Worm (Caenorhabditis elegans) whole organism, L4 larva: ENCODE data around the gene clc-13.
A peak's percentile ranks its signal among the peaks of the same experiment; 100 is the strongest.

Experiments
- F10B5.3 ChIP-seq: sonication (generic microtip); optimal IDR thresholded peaks from 2 replicates; lab custom pipeline; 2016; ENCODE audit warnings: mild to moderate bottlenecking, missing genetic modification characterization, missing compliant biosample characterization
- F49E8.2 ChIP-seq: sonication (generic microtip); optimal IDR thresholded peaks from 2 replicates; lab custom pipeline; 2016; ENCODE audit warnings: missing compliant biosample characterization, mild to moderate bottlenecking, missing genetic modification characterization, borderline replicate concordance
- T20F7.1 ChIP-seq: fragments of 200-800 bp; sonication (Bioruptor generic); optimal IDR thresholded peaks from 2 replicates; lab custom pipeline; 2018; ENCODE audit warnings: mild to moderate bottlenecking, missing genetic modification characterization, missing compliant biosample characterization
- Y48G9A.11 ChIP-seq: fragments of 200-800 bp; sonication (Bioruptor generic); IDR thresholded peaks from 2 replicates; pipeline ENCODE4 v1.3.6; 2022; ENCODE audit warnings: missing genetic modification reagents, missing genetic modification characterization, missing compliant biosample characterization
- ZK546.5 ChIP-seq, 2 experiments: sonication (generic microtip); optimal IDR thresholded peaks; 2 replicates each; lab custom pipeline; 2017; ENCODE audit warnings: missing biosample characterization in 2 of 2, missing genetic modification characterization in 2 of 2
- ceh-82 ChIP-seq: sonication (generic microtip); optimal IDR thresholded peaks from 2 replicates; lab custom pipeline; 2017; ENCODE audit warnings: missing biosample characterization, missing genetic modification characterization
- ces-1 ChIP-seq: fragments of 150-350 bp; sonication (generic microtip); optimal IDR thresholded peaks from 4 replicates; lab custom pipeline; 2014; ENCODE audit warnings: missing biosample characterization, missing genetic modification reagents, missing genetic modification characterization
- cey-2 ChIP-seq: sonication (generic microtip); optimal IDR thresholded peaks from 3 replicates; lab custom pipeline; 2017; ENCODE audit warnings: missing genetic modification characterization, mild to moderate bottlenecking, missing compliant biosample characterization, antibody characterized with exemption, borderline replicate concordance; ENCODE audit not compliant: insufficient read depth
- ctbp-1 ChIP-seq: fragments of 200-800 bp; sonication (Bioruptor generic); IDR thresholded peaks from 2 replicates; pipeline ENCODE4 v1.3.6; 2022; ENCODE audit warnings: missing genetic modification reagents, missing genetic modification characterization, missing compliant biosample characterization
- daf-19 ChIP-seq: fragments of 200-800 bp; sonication (Bioruptor generic); conservative IDR thresholded peaks from 2 replicates; pipeline ENCODE4 v1.3.6; 2022; ENCODE audit warnings: missing genetic modification characterization, missing compliant biosample characterization
- duxl-1 ChIP-seq: sonication (generic microtip); optimal IDR thresholded peaks from 2 replicates; lab custom pipeline; 2016; ENCODE audit warnings: mild to moderate bottlenecking, missing genetic modification characterization, moderate library complexity, missing compliant biosample characterization; ENCODE audit not compliant: poor library complexity
- egl-27 ChIP-seq: sonication (generic microtip); optimal IDR thresholded peaks from 3 replicates; lab custom pipeline; 2017; ENCODE audit warnings: missing biosample characterization, missing genetic modification reagents, missing genetic modification characterization
- fkh-10 ChIP-seq: fragments of 150-350 bp; optimal IDR thresholded peaks from 2 replicates; lab custom pipeline; 2014; ENCODE audit warnings: missing biosample characterization, missing genetic modification reagents, missing genetic modification characterization
- gei-8 ChIP-seq: fragments of 200-800 bp; sonication (Bioruptor generic); optimal IDR thresholded peaks from 2 replicates; lab custom pipeline; 2018; ENCODE audit warnings: mild to moderate bottlenecking, missing genetic modification characterization, missing compliant biosample characterization
- hif-1 ChIP-seq, 2 experiments: sonication (generic microtip); optimal IDR thresholded peaks; 2 replicates each; lab custom pipeline; 2016 to 2017; ENCODE audit warnings: missing compliant biosample characterization in 2 of 2, missing genetic modification characterization in 2 of 2, missing genetic modification reagents in 2 of 2, missing genotype in 2 of 2, mild to moderate bottlenecking in 1 of 2
- hlh-30 ChIP-seq: sonication (generic microtip); optimal IDR thresholded peaks from 2 replicates; lab custom pipeline; 2017; ENCODE audit warnings: antibody characterized with exemption, mild to moderate bottlenecking, missing genetic modification characterization, missing compliant biosample characterization; ENCODE audit not compliant: insufficient read depth
- lin-1 ChIP-seq: fragments of 200-800 bp; sonication (Bioruptor generic); IDR thresholded peaks from 2 replicates; pipeline ENCODE4 v1.3.6; 2022; ENCODE audit warnings: missing genetic modification reagents, missing genetic modification characterization, missing compliant biosample characterization
- lin-29 ChIP-seq: fragments of 200-800 bp; sonication (Bioruptor generic); IDR thresholded peaks from 2 replicates; pipeline ENCODE4 v1.3.6; 2022; ENCODE audit warnings: missing genetic modification reagents, missing genetic modification characterization, missing compliant biosample characterization
- madf-9 ChIP-seq: fragments of 200-800 bp; sonication (Bioruptor generic); conservative IDR thresholded peaks from 2 replicates; pipeline ENCODE4 v1.3.6; 2022; ENCODE audit warnings: missing genetic modification reagents, missing genetic modification characterization, missing compliant biosample characterization
- mdl-1 ChIP-seq, 2 experiments: fragments of 150-350 bp in 1 of 2; sonication (generic microtip) in 1 of 2; optimal IDR thresholded peaks; 2 replicates each; lab custom pipeline; 2014 to 2017; ENCODE audit warnings: missing biosample characterization in 2 of 2, missing genetic modification characterization in 2 of 2
- nhr-111 ChIP-seq: fragments of 200-800 bp; sonication (Bioruptor generic); optimal IDR thresholded peaks from 2 replicates; lab custom pipeline; 2018; ENCODE audit warnings: mild to moderate bottlenecking, missing genetic modification characterization, missing compliant biosample characterization
- nhr-237 ChIP-seq: sonication (generic microtip); optimal IDR thresholded peaks from 2 replicates; lab custom pipeline; 2017; ENCODE audit warnings: missing biosample characterization, missing genetic modification characterization
- nhr-42 ChIP-seq: fragments of 200-800 bp; sonication (Bioruptor generic); IDR thresholded peaks from 2 replicates; pipeline ENCODE4 v1.3.6; 2022; ENCODE audit warnings: missing genetic modification characterization, missing compliant biosample characterization
- nhr-48 ChIP-seq: sonication (generic microtip); optimal IDR thresholded peaks from 2 replicates; lab custom pipeline; 2016; ENCODE audit warnings: mild to moderate bottlenecking, missing genetic modification characterization, missing compliant biosample characterization
- nhr-77 ChIP-seq: fragments of 150-350 bp; optimal IDR thresholded peaks from 2 replicates; lab custom pipeline; 2014; ENCODE audit warnings: missing biosample characterization, missing genetic modification characterization
- php-3 ChIP-seq: fragments of 200-800 bp; sonication (Bioruptor generic); IDR thresholded peaks from 2 replicates; pipeline ENCODE4 v1.3.6; 2022; ENCODE audit warnings: missing genetic modification reagents, missing genetic modification characterization, missing compliant biosample characterization
- saeg-2 ChIP-seq: fragments of 200-800 bp; sonication (Bioruptor generic); IDR thresholded peaks from 2 replicates; pipeline ENCODE4 v1.3.6; 2022; ENCODE audit warnings: missing genetic modification reagents, missing genetic modification characterization, missing compliant biosample characterization
- skn-1 ChIP-seq: fragments of 150-350 bp; optimal IDR thresholded peaks from 2 replicates; lab custom pipeline; 2014; ENCODE audit warnings: missing biosample characterization, missing genetic modification characterization
- snpc-1.2 ChIP-seq: fragments of 200-800 bp; sonication (Bioruptor generic); IDR thresholded peaks from 2 replicates; pipeline ENCODE4 v1.3.6; 2022; ENCODE audit warnings: missing genetic modification reagents, missing genetic modification characterization, missing compliant biosample characterization
- snpc-4 ChIP-seq: fragments of 150-350 bp; optimal IDR thresholded peaks from 2 replicates; lab custom pipeline; 2014; ENCODE audit warnings: missing biosample characterization, missing genetic modification characterization
- spr-1 ChIP-seq: sonication (generic microtip); optimal IDR thresholded peaks from 2 replicates; lab custom pipeline; 2016; ENCODE audit warnings: mild to moderate bottlenecking, missing genetic modification characterization, missing compliant biosample characterization
- tra-1 ChIP-seq: fragments of 200-800 bp; sonication (Bioruptor generic); IDR thresholded peaks from 2 replicates; pipeline ENCODE4 v1.3.6; 2022; ENCODE audit warnings: missing genetic modification reagents, missing genetic modification characterization, missing compliant biosample characterization
- unc-130 ChIP-seq: sonication (generic microtip); optimal IDR thresholded peaks from 2 replicates; lab custom pipeline; 2016; ENCODE audit warnings: missing genetic modification reagents, missing genetic modification characterization, missing compliant biosample characterization
- unc-39 ChIP-seq: sonication (generic microtip); optimal IDR thresholded peaks from 2 replicates; lab custom pipeline; 2017; ENCODE audit warnings: missing biosample characterization, missing genetic modification characterization
- unc-62 ChIP-seq, 3 experiments: fragments of 150-350 bp in 1 of 3; sonication (generic microtip); optimal IDR thresholded peaks in 2 of 3; peaks in 1 of 3; 1 replicate in 1 of 3; 2 replicates in 2 of 3; lab custom pipeline; 2014 to 2017; ENCODE audit warnings: missing biosample characterization in 3 of 3, missing genetic modification characterization in 3 of 3, missing genetic modification reagents in 3 of 3, missing genotype in 1 of 3
- zip-11 ChIP-seq: fragments of 200-800 bp; sonication (Bioruptor generic); IDR thresholded peaks from 2 replicates; pipeline ENCODE4 v1.3.6; 2022; ENCODE audit warnings: missing genetic modification characterization, missing compliant biosample characterization
- ztf-11 ChIP-seq: fragments of 150-350 bp; optimal IDR thresholded peaks from 2 replicates; lab custom pipeline; 2014; ENCODE audit warnings: missing biosample characterization, missing genetic modification characterization

Gene clc-13

DNA sequence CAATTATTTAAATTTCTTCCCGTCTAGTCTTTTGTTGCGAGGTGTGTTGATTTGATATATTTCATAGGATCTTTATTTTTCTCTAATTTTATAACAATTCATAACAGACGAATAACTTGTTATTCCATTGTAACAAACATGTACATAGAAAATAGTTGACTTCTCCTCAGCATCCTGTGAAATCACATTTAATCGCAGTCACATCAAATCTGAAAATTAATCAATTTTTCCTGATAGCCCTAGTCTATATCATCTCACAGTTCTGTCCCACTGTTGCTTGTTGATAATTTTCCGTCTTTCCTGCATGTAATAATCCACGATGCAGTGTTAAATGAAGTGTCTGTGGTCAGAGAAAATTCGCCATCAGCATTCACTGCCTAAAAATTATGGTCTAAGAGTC lies 26.4 kb upstream of the clc-13 start:
- TF ChIP-seq nhr-48 (tag; lab: Kevin White, UChicago) (no peak), daf-19 (GFP tag; lab: Robert Waterston, UW) (no peak), unc-62 (GFP tag; optimal IDR thresholded peaks at IDR 0.05 in 1 of 2; lab: Kevin White, UChicago) (peak in 1 of 2 experiments; percentile 97), unc-62 (tag; optimal IDR thresholded peaks at IDR 0.05; lab: Kevin White, UChicago) (no peak), T20F7.1 (GFP tag; lab: Kevin White, UChicago) (no peak), gei-8 (GFP tag; lab: Kevin White, UChicago) (no peak), hlh-30 (tag; lab: Kevin White, UChicago) (no peak), F10B5.3 (tag; lab: Kevin White, UChicago) (no peak)

DNA sequence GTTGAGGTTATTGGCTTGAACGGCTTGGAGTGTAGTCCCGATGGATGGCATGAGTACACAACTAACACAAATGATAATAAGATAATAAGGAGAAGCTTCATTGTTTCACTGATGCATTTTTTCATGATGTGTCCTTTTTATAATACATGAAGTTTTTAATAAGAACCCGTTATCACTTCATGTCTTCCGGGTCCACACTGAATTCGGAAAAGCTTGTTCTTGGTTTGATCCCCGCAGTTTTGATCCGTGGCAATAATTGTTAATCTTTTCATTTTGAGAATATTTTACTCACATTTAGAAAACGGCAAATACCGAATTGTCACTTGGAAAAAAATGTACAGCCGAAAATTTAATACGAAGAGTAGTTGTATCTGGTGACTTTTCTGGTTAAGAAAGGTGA lies 25.6 kb upstream of the clc-13 start, which contains the start of gene Y102A5C.27:
TSS of gene Y102A5C.27 (minus strand) at position 101 of the 400 bp plus-strand sequence.
- TF ChIP-seq Y48G9A.11 (GFP tag; lab: Robert Waterston, UW) (no peak), nhr-77 (tag; lab: Kevin White, UChicago) (no peak), hif-1 (tag; optimal IDR thresholded peaks at IDR 0.05; lab: Kevin White, UChicago) (no peak), snpc-4 (tag; lab: Kevin White, UChicago) (no peak), egl-27 (tag; lab: Kevin White, UChicago) (no peak), nhr-42 (GFP tag; lab: Robert Waterston, UW) (no peak), F49E8.2 (tag; lab: Kevin White, UChicago) (no peak), zip-11 (no peak), skn-1 (tag; lab: Kevin White, UChicago) (no peak), ZK546.5 (tag; optimal IDR thresholded peaks at IDR 0.05; lab: Kevin White, UChicago) (no peak), cey-2 (tag; lab: Kevin White, UChicago) (no peak), lin-29 (GFP tag; lab: Robert Waterston, UW) (no peak), mdl-1 (tag; optimal IDR thresholded peaks at IDR 0.05; lab: Kevin White, UChicago) (no peak), tra-1 (GFP tag; lab: Robert Waterston, UW) (no peak), nhr-48 (tag; lab: Kevin White, UChicago) (no peak), nhr-111 (GFP tag; lab: Kevin White, UChicago) (no peak)
- TF ChIP-seq, all 104 proteins: peak for 0

DNA sequence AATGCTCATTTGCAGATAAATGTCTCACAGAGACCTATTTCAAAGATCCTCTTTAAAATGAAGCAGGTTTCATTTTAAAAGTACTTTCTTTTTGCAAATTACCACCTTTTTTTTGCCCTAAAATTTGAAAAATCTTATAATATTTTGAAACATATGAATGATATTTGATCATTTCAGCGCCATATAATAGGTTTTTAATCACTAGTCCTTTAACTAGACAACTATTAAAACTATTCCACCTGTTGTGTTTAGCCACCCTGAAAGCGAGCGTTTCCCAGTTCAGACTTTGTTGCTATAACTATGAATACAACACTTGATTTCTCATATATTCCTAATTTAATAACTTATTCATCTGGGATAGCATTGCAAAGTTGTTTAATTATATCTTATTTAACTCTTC lies 22.5 kb upstream of the clc-13 start, which contains the start of gene srz-95:
TSS of gene srz-95 (plus strand) at position 301 of the 400 bp plus-strand sequence.
- no peak for TF ChIP-seq duxl-1 (tag; lab: Kevin White, UChicago)
- no peak for TF ChIP-seq snpc-1.2 (GFP tag; lab: Robert Waterston, UW)
- no peak for TF ChIP-seq mdl-1 (tag; optimal IDR thresholded peaks at IDR 0.05; lab: Kevin White, UChicago)
- no peak for TF ChIP-seq unc-130 (GFP tag; lab: Kevin White, UChicago)
- TF ChIP-seq spr-1: no peak
- no peak for TF ChIP-seq saeg-2 (GFP tag; lab: Robert Waterston, UW)
- no peak for TF ChIP-seq ztf-11 (tag; lab: Kevin White, UChicago)
- TF ChIP-seq nhr-237 (tag; lab: Kevin White, UChicago): no peak
- TF ChIP-seq ctbp-1 (GFP tag; lab: Robert Waterston, UW): no peak
- no peak for TF ChIP-seq nhr-111 (GFP tag; lab: Kevin White, UChicago)
- no peak for TF ChIP-seq ceh-82
- no peak for TF ChIP-seq php-3 (GFP tag; lab: Robert Waterston, UW)
- no peak for TF ChIP-seq snpc-4 (tag; lab: Kevin White, UChicago)
- TF ChIP-seq nhr-77 (tag; lab: Kevin White, UChicago): no peak
- TF ChIP-seq fkh-10 (GFP tag; lab: Kevin White, UChicago): no peak
- TF ChIP-seq unc-62 (GFP tag; optimal IDR thresholded peaks at IDR 0.05 in 1 of 2; lab: Kevin White, UChicago): no peak
- TF ChIP-seq unc-62 (tag; optimal IDR thresholded peaks at IDR 0.05; lab: Kevin White, UChicago): no peak
- TF ChIP-seq ces-1 (GFP tag; lab: Kevin White, UChicago): no peak
- TF ChIP-seq lin-1: no peak
- no peak for TF ChIP-seq madf-9 (GFP tag; lab: Robert Waterston, UW)
- no peak for TF ChIP-seq unc-39
